Worm (Caenorhabditis elegans): ENCODE data around the gene bath-33.

ce11 chrII:1648768-1649167, 42.8 kb upstream of the bath-33 start, which contains the start of gene fbxb-21:
- TF ChIP-seq R02D3.7 (tag; optimal IDR thresholded peaks at IDR 0.05) (no peak), nfya-1 (tag; optimal IDR thresholded peaks at IDR 0.05; ENCODE audit: insufficient read depth) (no peak), nhr-12 (tag; optimal IDR thresholded peaks at IDR 0.05) (no peak), jun-1 (tag; optimal IDR thresholded peaks at IDR 0.05) (no peak), aly-2 (tag; optimal IDR thresholded peaks at IDR 0.05) (no peak), ama-1 (optimal IDR thresholded peaks at IDR 0.05) (no peak), ztf-11 (tag; optimal IDR thresholded peaks at IDR 0.05) (no peak), egl-27 (tag; optimal IDR thresholded peaks at IDR 0.05) (no peak)
